Fruit fly (Drosophila melanogaster) whole organism, prepupa: ENCODE measurements around the gene MRG15.
A peak's percentile ranks its signal among the peaks of the same experiment; 100 is the strongest.

Experiments used
- Blimp-1 ChIP-seq: fragments of 200-800 bp; sonication (Bioruptor generic); optimal IDR thresholded peaks from 3 replicates; lab custom pipeline; 2017; ENCODE audit warnings: missing biosample characterization, missing genetic modification characterization, mild to moderate bottlenecking, moderate library complexity, missing genetic modification reagents
- CG10669 ChIP-seq: fragments of 200-800 bp; sonication (Bioruptor generic); optimal IDR thresholded peaks from 3 replicates; lab custom pipeline; 2018; ENCODE audit warnings: missing biosample characterization, mild to moderate bottlenecking, missing genetic modification characterization, moderate library complexity
- CG11294 ChIP-seq: fragments of 200-800 bp; sonication (Bioruptor generic); IDR thresholded peaks from 2 replicates; pipeline ENCODE4 v1.3.6; 2022; ENCODE audit warnings: missing biosample characterization, missing genetic modification characterization
- CG11902 ChIP-seq: fragments of 200-800 bp; sonication (Bioruptor generic); optimal IDR thresholded peaks from 3 replicates; lab custom pipeline; 2016; ENCODE audit warnings: missing biosample characterization, missing genetic modification characterization
- CG1621 ChIP-seq: fragments of 200-800 bp; sonication (Bioruptor generic); optimal IDR thresholded peaks from 3 replicates; lab custom pipeline; 2018; ENCODE audit warnings: missing biosample characterization, mild to moderate bottlenecking, missing genetic modification characterization
- CG16779 ChIP-seq: fragments of 200-800 bp; sonication (Bioruptor generic); optimal IDR thresholded peaks from 3 replicates; lab custom pipeline; 2017; ENCODE audit warnings: missing biosample characterization, mild to moderate bottlenecking, missing genetic modification characterization
- CG31627 ChIP-seq: fragments of 200-800 bp; sonication (Bioruptor generic); optimal IDR thresholded peaks from 3 replicates; lab custom pipeline; 2016; ENCODE audit warnings: missing biosample characterization, missing genetic modification characterization
- CG32006 ChIP-seq: fragments of 200-800 bp; sonication (Bioruptor generic); optimal IDR thresholded peaks from 3 replicates; lab custom pipeline; 2017; ENCODE audit warnings: missing biosample characterization, mild to moderate bottlenecking, missing genetic modification characterization
- CG34406 ChIP-seq: fragments of 200-800 bp; sonication (Bioruptor generic); optimal IDR thresholded peaks from 3 replicates; lab custom pipeline; 2016; ENCODE audit warnings: missing biosample characterization, missing genetic modification characterization
- CG3919 ChIP-seq: fragments of 200-800 bp; sonication (Bioruptor generic); optimal IDR thresholded peaks from 3 replicates; lab custom pipeline; 2016; ENCODE audit warnings: missing biosample characterization, missing genetic modification characterization
- CG4318 ChIP-seq: fragments of 200-800 bp; sonication (Bioruptor generic); optimal IDR thresholded peaks from 3 replicates; lab custom pipeline; 2017; ENCODE audit warnings: missing biosample characterization, mild to moderate bottlenecking, missing genetic modification characterization
- CG6163 ChIP-seq: fragments of 200-800 bp; sonication (Bioruptor generic); IDR thresholded peaks from 3 replicates; pipeline ENCODE4 v1.3.6; 2022; ENCODE audit warnings: missing biosample characterization, missing genetic modification characterization
- CG6792 ChIP-seq: fragments of 200-800 bp; sonication (Bioruptor generic); optimal IDR thresholded peaks from 3 replicates; lab custom pipeline; 2016; ENCODE audit warnings: missing biosample characterization, missing genetic modification characterization
- CG6808 ChIP-seq: fragments of 200-800 bp; sonication (Bioruptor generic); optimal IDR thresholded peaks from 3 replicates; lab custom pipeline; 2017; ENCODE audit warnings: missing biosample characterization, missing genetic modification characterization, mild to moderate bottlenecking, moderate library complexity, missing genetic modification reagents
- CG6854 ChIP-seq: fragments of 200-800 bp; sonication (Bioruptor generic); optimal IDR thresholded peaks from 2 replicates; lab custom pipeline; 2017; ENCODE audit warnings: missing biosample characterization, mild to moderate bottlenecking, missing genetic modification characterization
- CG7368 ChIP-seq: fragments of 200-800 bp; sonication (Bioruptor generic); optimal IDR thresholded peaks from 3 replicates; lab custom pipeline; 2016; ENCODE audit warnings: missing biosample characterization, missing genetic modification characterization
- CG8119 ChIP-seq: fragments of 200-800 bp; sonication (Bioruptor generic); IDR thresholded peaks from 3 replicates; pipeline ENCODE4 v1.3.6; 2022; ENCODE audit warnings: missing biosample characterization, missing genetic modification characterization
- CG8319 ChIP-seq: fragments of 200-800 bp; sonication (Bioruptor generic); optimal IDR thresholded peaks from 3 replicates; lab custom pipeline; 2016; ENCODE audit warnings: missing biosample characterization, missing genetic modification characterization
- CG9139 ChIP-seq: fragments of 200-800 bp; sonication (Bioruptor generic); optimal IDR thresholded peaks from 3 replicates; lab custom pipeline; 2017; ENCODE audit warnings: missing biosample characterization, mild to moderate bottlenecking, missing genetic modification characterization
- Eip75B ChIP-seq: fragments of 200-800 bp; sonication (Bioruptor generic); optimal IDR thresholded peaks from 3 replicates; lab custom pipeline; 2016; ENCODE audit warnings: missing biosample characterization, missing genetic modification characterization
- Eip78C ChIP-seq: fragments of 200-800 bp; sonication (Bioruptor generic); peaks from one replicate; lab custom pipeline; 2016; ENCODE audit warnings: missing biosample characterization, missing genetic modification characterization
- Eip93F ChIP-seq: fragments of 200-800 bp; sonication (Bioruptor generic); optimal IDR thresholded peaks from 2 replicates; lab custom pipeline; 2016; ENCODE audit warnings: missing biosample characterization, mild to moderate bottlenecking, missing genetic modification characterization
- Ets21C ChIP-seq: fragments of 200-800 bp; sonication (Bioruptor generic); optimal IDR thresholded peaks from 3 replicates; lab custom pipeline; 2016; ENCODE audit warnings: missing biosample characterization, missing genetic modification characterization
- Gug ChIP-seq: fragments of 200-800 bp; sonication (Bioruptor generic); IDR thresholded peaks from 2 replicates; pipeline ENCODE4 v1.3.6; 2022; ENCODE audit warnings: missing biosample characterization, missing genetic modification characterization
- Hr39 ChIP-seq: fragments of 200-800 bp; sonication (Bioruptor generic); optimal IDR thresholded peaks from 2 replicates; lab custom pipeline; 2016; ENCODE audit warnings: missing biosample characterization, missing genetic modification characterization
- Hr4 ChIP-seq: fragments of 200-800 bp; sonication (Bioruptor generic); optimal IDR thresholded peaks from 3 replicates; lab custom pipeline; 2016; ENCODE audit warnings: missing biosample characterization, missing genetic modification characterization
- Met ChIP-seq: fragments of 200-800 bp; sonication (Bioruptor generic); optimal IDR thresholded peaks from 3 replicates; lab custom pipeline; 2016; ENCODE audit warnings: missing biosample characterization, missing genetic modification characterization
- Smox ChIP-seq: fragments of 200-800 bp; sonication (Bioruptor generic); optimal IDR thresholded peaks from 3 replicates; lab custom pipeline; 2016; ENCODE audit warnings: missing biosample characterization, missing genetic modification characterization
- Sox102F ChIP-seq: fragments of 200-800 bp; sonication (Bioruptor generic); optimal IDR thresholded peaks from 2 replicates; lab custom pipeline; 2016; ENCODE audit warnings: missing biosample characterization, mild to moderate bottlenecking, missing genetic modification characterization
- achi ChIP-seq: fragments of 200-800 bp; sonication (Bioruptor generic); optimal IDR thresholded peaks from 3 replicates; lab custom pipeline; 2016; ENCODE audit warnings: missing biosample characterization, missing genetic modification characterization
- acj6 ChIP-seq: fragments of 200-800 bp; sonication (Bioruptor generic); optimal IDR thresholded peaks from 3 replicates; lab custom pipeline; 2016; ENCODE audit warnings: missing biosample characterization, missing genetic modification characterization
- cyc ChIP-seq: fragments of 200-800 bp; sonication (Bioruptor generic); optimal IDR thresholded peaks from 3 replicates; lab custom pipeline; 2016; ENCODE audit warnings: missing biosample characterization, missing genetic modification characterization
- dac ChIP-seq: fragments of 200-800 bp; sonication (Bioruptor generic); optimal IDR thresholded peaks from 2 replicates; lab custom pipeline; 2017; ENCODE audit warnings: missing biosample characterization, mild to moderate bottlenecking, missing genetic modification characterization
- esn ChIP-seq: fragments of 200-800 bp; sonication (Bioruptor generic); optimal IDR thresholded peaks from 2 replicates; lab custom pipeline; 2016; ENCODE audit warnings: missing biosample characterization, mild to moderate bottlenecking, missing genetic modification characterization, moderate library complexity
- fd85E ChIP-seq: fragments of 200-800 bp; sonication (Bioruptor generic); optimal IDR thresholded peaks from 3 replicates; lab custom pipeline; 2016; ENCODE audit warnings: missing biosample characterization, missing genetic modification characterization
- lz ChIP-seq: fragments of 200-800 bp; sonication (Bioruptor generic); optimal IDR thresholded peaks from 3 replicates; lab custom pipeline; 2016; ENCODE audit warnings: missing biosample characterization, missing genetic modification characterization
- net ChIP-seq: fragments of 200-800 bp; sonication (Bioruptor generic); optimal IDR thresholded peaks from 3 replicates; lab custom pipeline; 2016; ENCODE audit warnings: missing biosample characterization, missing genetic modification characterization
- pdm3 ChIP-seq: fragments of 200-800 bp; sonication (Bioruptor generic); optimal IDR thresholded peaks from 3 replicates; lab custom pipeline; 2016; ENCODE audit warnings: missing biosample characterization, missing genetic modification characterization
- salr ChIP-seq, 2 experiments: fragments of 200-800 bp; sonication (Bioruptor generic); optimal IDR thresholded peaks; 3 replicates each; lab custom pipeline; 2016 to 2018; ENCODE audit warnings: missing biosample characterization in 2 of 2, missing genetic modification characterization in 2 of 2, mild to moderate bottlenecking in 1 of 2
- spab ChIP-seq: fragments of 200-800 bp; sonication (Bioruptor generic); optimal IDR thresholded peaks from 2 replicates; lab custom pipeline; 2017; ENCODE audit warnings: missing biosample characterization, mild to moderate bottlenecking, missing genetic modification characterization, missing genetic modification reagents
- svp ChIP-seq: fragments of 200-800 bp; sonication (Bioruptor generic); peaks from one replicate; lab custom pipeline; 2016; ENCODE audit warnings: missing biosample characterization, missing genetic modification characterization
- vri ChIP-seq: fragments of 200-800 bp; sonication (Bioruptor generic); optimal IDR thresholded peaks from 3 replicates; lab custom pipeline; 2016; ENCODE audit warnings: missing biosample characterization, mild to moderate bottlenecking, missing genetic modification characterization

Gene MRG15

DNA sequence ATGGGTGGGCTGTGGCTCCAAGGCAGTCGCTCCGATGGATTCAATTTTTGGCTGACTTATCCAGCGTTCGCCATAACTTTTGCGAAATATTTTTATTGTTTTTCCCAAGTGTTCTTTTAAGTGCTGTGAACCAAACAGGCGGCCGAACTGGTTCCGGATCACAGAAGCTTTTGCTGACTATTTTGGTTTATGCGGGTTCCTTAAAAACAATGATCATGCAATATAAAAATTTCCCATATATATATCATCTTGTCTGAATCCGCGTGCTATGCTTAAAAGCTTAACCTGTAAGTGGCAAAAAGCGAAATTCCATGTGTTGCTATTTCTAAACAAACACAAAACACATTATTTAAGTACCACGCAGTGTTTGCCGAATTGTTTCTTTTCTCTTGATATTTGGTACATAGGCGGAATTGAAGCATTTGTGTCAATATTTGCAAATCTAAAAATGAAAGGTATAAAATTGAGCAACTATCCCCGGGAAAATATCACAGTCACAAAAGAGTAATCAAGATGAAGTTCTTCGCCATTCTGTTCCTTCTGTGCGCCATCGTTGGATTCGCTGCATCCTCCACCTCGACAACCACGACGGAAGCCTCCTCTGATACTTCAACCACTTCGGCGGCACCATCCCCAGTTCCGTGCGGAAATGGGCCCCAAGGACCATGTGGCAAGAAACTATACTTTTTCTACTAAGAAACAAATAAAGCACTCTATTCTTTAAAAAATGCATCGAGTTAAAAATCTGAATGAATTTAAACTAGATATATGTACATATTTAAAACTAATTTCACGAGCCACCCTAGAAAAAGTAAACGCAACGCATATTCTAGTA, 42.2 kb upstream of the MRG15 start, which contains the start of the genes CG6276 and CG44040 (continued):
- TF ChIP-seq CG6163 (GFP tag; lab: Robert Waterston, UW) = peak; percentile 59
- peak; percentile 48 for TF ChIP-seq achi (GFP tag; lab: Kevin White, UChicago)
- TF ChIP-seq CG6854 (GFP tag; lab: Kevin White, UChicago) = no peak
- peak; percentile 69 for TF ChIP-seq pdm3 (GFP tag; lab: Kevin White, UChicago)
- peak; percentile 37 for TF ChIP-seq cyc (GFP tag; lab: Kevin White, UChicago)
- TF ChIP-seq Hr4 (GFP tag; lab: Kevin White, UChicago) = peak; percentile 50
- TF ChIP-seq CG10669 (GFP tag; lab: Kevin White, UChicago) = peak; percentile 50
- peak; percentile 63 for TF ChIP-seq CG3919 (GFP tag; lab: Kevin White, UChicago)
- TF ChIP-seq CG7368 (GFP tag; lab: Kevin White, UChicago) = peak; percentile 24
- no peak for TF ChIP-seq svp (GFP tag; lab: Kevin White, UChicago)
- TF ChIP-seq CG16779 = no peak
- peak; percentile 50 for TF ChIP-seq CG6808 (GFP tag; lab: Kevin White, UChicago)
- no peak for TF ChIP-seq CG4318
- TF ChIP-seq esn = peak; percentile 76
- TF ChIP-seq CG1621 (tag; lab: Kevin White, UChicago) = peak; percentile 26
- peak; percentile 55 for TF ChIP-seq Hr39 (GFP tag; lab: Kevin White, UChicago)
- TF ChIP-seq Met (GFP tag; lab: Kevin White, UChicago) = peak; percentile 58
- TF ChIP-seq CG32006 (GFP tag; lab: Kevin White, UChicago) = peak; percentile 63
- peak; percentile 46 for TF ChIP-seq CG6792 (GFP tag; lab: Kevin White, UChicago)
- peak; percentile 40 to 64 for TF ChIP-seq salr (GFP tag; optimal IDR thresholded peaks at IDR 0.05; lab: Kevin White, UChicago)
- TF ChIP-seq CG8319 (GFP tag; lab: Kevin White, UChicago) = no peak
- peak; percentile 19 for TF ChIP-seq CG34406
- TF ChIP-seq CG9139 (GFP tag; lab: Kevin White, UChicago) = no peak
- no peak for TF ChIP-seq Sox102F
- peak; percentile 37; the same call in 1 of the 3 replicates for TF ChIP-seq CG8119 (GFP tag; lab: Robert Waterston, UW)

DNA sequence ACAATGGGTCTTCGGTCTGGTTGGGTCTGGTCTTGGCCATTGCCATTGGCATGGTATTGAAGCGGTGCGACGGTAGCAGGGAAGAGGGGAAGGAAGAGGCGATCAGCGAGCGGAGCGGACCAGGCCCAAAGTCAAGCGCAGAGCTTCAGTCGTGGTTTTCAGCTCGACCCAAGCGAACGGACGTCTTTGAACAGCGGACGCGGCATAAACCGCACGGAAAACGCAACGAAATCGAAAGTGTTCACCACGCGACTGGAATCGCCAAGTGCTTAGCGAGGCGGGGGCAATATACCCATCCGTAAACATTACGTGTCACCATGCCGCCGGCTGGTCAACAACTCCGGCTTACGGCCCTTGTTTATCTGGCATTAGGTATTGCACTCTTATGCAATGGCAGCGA, 38.4 kb upstream of the MRG15 start, which contains the start of gene CG14866:
Gene CG14866, plus strand, starts transcription at position 146 of the 400 bp plus-strand sequence.
- no peak for TF ChIP-seq CG11294 (GFP tag; lab: Robert Waterston, UW)
- TF ChIP-seq lz = no peak
- no peak for TF ChIP-seq cyc (GFP tag; lab: Kevin White, UChicago)
- TF ChIP-seq Eip93F (GFP tag; lab: Kevin White, UChicago) = no peak
- TF ChIP-seq achi (GFP tag; lab: Kevin White, UChicago) = no peak
- no peak for TF ChIP-seq salr (GFP tag; optimal IDR thresholded peaks at IDR 0.05; lab: Kevin White, UChicago)
- TF ChIP-seq Ets21C (GFP tag; lab: Kevin White, UChicago) = no peak
- TF ChIP-seq CG9139 (GFP tag; lab: Kevin White, UChicago) = no peak
- TF ChIP-seq acj6 (GFP tag; lab: Kevin White, UChicago) = no peak
- TF ChIP-seq CG11902 (GFP tag; lab: Kevin White, UChicago) = no peak
- TF ChIP-seq Sox102F = no peak
- no peak for TF ChIP-seq Gug (GFP tag; lab: Robert Waterston, UW)
- no peak for TF ChIP-seq dac (GFP tag; lab: Kevin White, UChicago)
- no peak for TF ChIP-seq CG7368 (GFP tag; lab: Kevin White, UChicago)
- no peak for TF ChIP-seq CG6163 (GFP tag; lab: Robert Waterston, UW)
- peak; percentile 44 for TF ChIP-seq Blimp-1
- TF ChIP-seq Eip78C (GFP tag; lab: Kevin White, UChicago) = peak; percentile 34
- no peak for TF ChIP-seq CG31627 (GFP tag; lab: Kevin White, UChicago)

DNA sequence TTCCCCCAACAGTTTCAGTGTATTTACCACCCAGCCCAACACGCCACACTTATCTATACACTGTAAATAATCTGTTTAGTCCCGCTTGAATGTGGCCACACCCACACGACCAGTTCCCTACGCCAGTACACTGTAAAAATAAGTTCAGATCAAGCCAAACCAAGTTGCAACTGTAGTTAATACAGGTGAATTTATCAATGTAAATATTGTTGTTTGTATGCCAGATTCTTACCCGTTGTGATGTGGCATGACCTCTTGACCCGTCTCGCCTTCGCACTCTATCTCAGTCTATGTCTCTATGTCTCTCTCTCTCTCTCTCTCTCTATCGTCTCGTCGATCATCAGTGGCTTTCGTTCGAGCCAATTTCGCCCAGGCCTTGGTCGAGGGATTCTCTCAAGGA, 35.9 kb upstream of the MRG15 start:
- TF ChIP-seq CG6163 (GFP tag; lab: Robert Waterston, UW) (no peak), fd85E (GFP tag; lab: Kevin White, UChicago) (no peak), pdm3 (GFP tag; lab: Kevin White, UChicago) (no peak), CG8119 (GFP tag; lab: Robert Waterston, UW) (no peak), vri (GFP tag; lab: Kevin White, UChicago) (no peak), cyc (GFP tag; lab: Kevin White, UChicago) (no peak), CG34406 (no peak), Blimp-1 (no peak), CG32006 (GFP tag; lab: Kevin White, UChicago) (no peak), CG10669 (GFP tag; lab: Kevin White, UChicago) (no peak), spab (GFP tag; lab: Kevin White, UChicago) (no peak), Smox (no peak), Eip75B (GFP tag; lab: Kevin White, UChicago) (no peak), net (no peak), Hr39 (GFP tag; lab: Kevin White, UChicago) (no peak), CG11902 (GFP tag; lab: Kevin White, UChicago) (no peak)
